Fruit fly (Drosophila melanogaster) Kc167 (cell line): ENCODE data around the gene CG31211.

Source experiments
- Myc ChIP-seq: fragments of >200 bp; optimal IDR thresholded peaks from 2 replicates; lab custom pipeline; 2017; ENCODE audit warnings: missing external identifiers
- Sin3A ChIP-seq: fragments of >200 bp; optimal IDR thresholded peaks from 2 replicates; lab custom pipeline; 2018; ENCODE audit warnings: missing external identifiers
- h ChIP-seq: fragments of >200 bp; optimal IDR thresholded peaks from 3 replicates; lab custom pipeline; 2018; ENCODE audit warnings: missing external identifiers
- psq ChIP-seq: fragments of >200 bp; optimal IDR thresholded peaks from 2 replicates; lab custom pipeline; 2017; ENCODE audit warnings: missing external identifiers
- ttk ChIP-seq: sonication (Bioruptor generic); optimal IDR thresholded peaks from 2 replicates; lab custom pipeline; 2017; ENCODE audit warnings: missing external identifiers

- TF ChIP-seq Sin3A (lab: Kevin White, UChicago) (no peak), h (lab: Kevin White, UChicago) (no peak), psq (lab: Kevin White, UChicago) (no peak), Myc (lab: Kevin White, UChicago) (no peak), ttk (no peak)
These were observed 42.2 kb downstream of the CG31211 start for dm6 chr3R:11991538-11992164.
